Worm (Caenorhabditis elegans): Measurements from ENCODE around the gene T06C12.12.

Gene T06C12.12

ce11 chrV:15880705-15881104, 11.2 kb upstream of the T06C12.12 start:
- TF ChIP-seq pes-1 (GFP tag; IDR thresholded peaks at IDR 0.05): no peak
- TF ChIP-seq ceh-13 (GFP tag; optimal IDR thresholded peaks at IDR 0.05): no peak
- TF ChIP-seq hmg-4 (GFP tag; optimal IDR thresholded peaks at IDR 0.05): no peak
- no peak for TF ChIP-seq scrt-1 (GFP tag; IDR thresholded peaks at IDR 0.05)
- TF ChIP-seq tra-4 (tag; optimal IDR thresholded peaks at IDR 0.05): no peak
- TF ChIP-seq ets-7 (tag; optimal IDR thresholded peaks at IDR 0.05): no peak
- TF ChIP-seq sea-1 (GFP tag; conservative IDR thresholded peaks at IDR 0.05): no peak
- TF ChIP-seq hmbx-1 (tag; optimal IDR thresholded peaks at IDR 0.05): no peak
- no peak for TF ChIP-seq B0310.2 (tag; optimal IDR thresholded peaks at IDR 0.05)
- TF ChIP-seq aly-1 (tag; optimal IDR thresholded peaks at IDR 0.05): no peak
- no peak for TF ChIP-seq hnd-1 (tag; optimal IDR thresholded peaks at IDR 0.05)
- TF ChIP-seq flt-1 (GFP tag; IDR thresholded peaks at IDR 0.05): no peak
- TF ChIP-seq tbx-37 (GFP tag; conservative IDR thresholded peaks at IDR 0.05): no peak
- TF ChIP-seq tbx-11 (GFP tag; IDR thresholded peaks at IDR 0.05): no peak
- TF ChIP-seq F13C5.2 (tag; optimal IDR thresholded peaks at IDR 0.05): no peak
- no peak for TF ChIP-seq ceh-36 (tag; optimal IDR thresholded peaks at IDR 0.05)
- TF ChIP-seq ama-1 (optimal IDR thresholded peaks at IDR 0.05): no peak

- TF ChIP-seq ets-7 (tag; optimal IDR thresholded peaks at IDR 0.05): no peak
- TF ChIP-seq ceh-36 (tag; optimal IDR thresholded peaks at IDR 0.05): no peak
- no peak for TF ChIP-seq hmbx-1 (tag; optimal IDR thresholded peaks at IDR 0.05)
- TF ChIP-seq tbx-37 (GFP tag; conservative IDR thresholded peaks at IDR 0.05): no peak
- TF ChIP-seq ama-1 (optimal IDR thresholded peaks at IDR 0.05): no peak
- TF ChIP-seq tra-4 (tag; optimal IDR thresholded peaks at IDR 0.05): no peak
- TF ChIP-seq aly-1 (tag; optimal IDR thresholded peaks at IDR 0.05): no peak
- TF ChIP-seq tbx-11 (GFP tag; IDR thresholded peaks at IDR 0.05): no peak
- no peak for TF ChIP-seq hmg-4 (GFP tag; optimal IDR thresholded peaks at IDR 0.05)
Measured at ce11 chrV:15884698-15885097, 7.2 kb upstream of the T06C12.12 start, which contains the start of gene oac-42. oac-42 (minus strand) TSS chrV:15884798.

- no peak for TF ChIP-seq pes-1 (GFP tag; IDR thresholded peaks at IDR 0.05)
- TF ChIP-seq hmbx-1 (tag; optimal IDR thresholded peaks at IDR 0.05): no peak
- TF ChIP-seq ceh-36 (tag; optimal IDR thresholded peaks at IDR 0.05): no peak
- no peak for TF ChIP-seq ceh-13 (GFP tag; optimal IDR thresholded peaks at IDR 0.05)
- no peak for TF ChIP-seq sea-1 (GFP tag; conservative IDR thresholded peaks at IDR 0.05)
- TF ChIP-seq aly-1 (tag; optimal IDR thresholded peaks at IDR 0.05): no peak
- TF ChIP-seq tbx-37 (GFP tag; conservative IDR thresholded peaks at IDR 0.05): no peak
- TF ChIP-seq ama-1 (optimal IDR thresholded peaks at IDR 0.05): no peak
- TF ChIP-seq tra-4 (tag; optimal IDR thresholded peaks at IDR 0.05): no peak
- TF ChIP-seq F13C5.2 (tag; optimal IDR thresholded peaks at IDR 0.05): no peak
- TF ChIP-seq hmg-4 (GFP tag; optimal IDR thresholded peaks at IDR 0.05): no peak
- no peak for TF ChIP-seq scrt-1 (GFP tag; IDR thresholded peaks at IDR 0.05)
- no peak for TF ChIP-seq tbx-11 (GFP tag; IDR thresholded peaks at IDR 0.05)
- TF ChIP-seq B0310.2 (tag; optimal IDR thresholded peaks at IDR 0.05): no peak
- no peak for TF ChIP-seq flt-1 (GFP tag; IDR thresholded peaks at IDR 0.05)
- no peak for TF ChIP-seq ets-7 (tag; optimal IDR thresholded peaks at IDR 0.05)
Measured at ce11 chrV:15885967-15886366, 5.9 kb upstream of the T06C12.12 start, which contains the start of gene T06C12.9. T06C12.9 (minus strand) TSS chrV:15886067.

DNA sequence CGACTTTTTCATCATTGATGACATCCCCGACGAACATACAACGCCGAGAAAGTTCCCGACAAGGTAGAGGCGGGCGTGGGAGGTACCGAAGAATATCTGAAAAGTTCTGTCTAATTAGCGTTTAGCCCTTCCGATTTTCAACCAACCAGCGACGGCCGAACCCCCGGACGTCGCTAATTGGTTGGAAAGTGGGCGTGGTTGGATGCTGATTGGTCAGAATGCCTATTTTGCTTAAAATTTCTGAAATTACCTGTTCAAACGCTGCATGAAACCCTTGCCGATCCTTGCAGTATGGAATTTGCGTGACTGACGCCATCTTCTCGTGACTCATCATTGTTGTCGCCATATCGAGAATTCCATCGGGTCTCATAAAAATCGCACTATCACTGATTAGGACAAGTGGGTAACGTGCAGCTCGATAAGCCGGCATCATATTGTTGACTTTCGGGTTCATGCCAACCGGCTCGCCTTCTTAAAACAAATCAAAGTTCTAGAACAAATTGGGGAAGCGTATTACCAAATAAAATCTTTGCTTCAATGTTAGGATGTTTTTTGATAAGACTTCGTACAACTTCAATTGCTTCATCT, 4.1 kb upstream of the T06C12.12 start:
- no peak for TF ChIP-seq hmg-4 (GFP tag; optimal IDR thresholded peaks at IDR 0.05)
- TF ChIP-seq tbx-37 (GFP tag; conservative IDR thresholded peaks at IDR 0.05): no peak
- TF ChIP-seq ceh-13 (GFP tag; optimal IDR thresholded peaks at IDR 0.05): no peak
- no peak for TF ChIP-seq ets-7 (tag; optimal IDR thresholded peaks at IDR 0.05)
- no peak for TF ChIP-seq ceh-36 (tag; optimal IDR thresholded peaks at IDR 0.05)
- TF ChIP-seq tra-4 (tag; optimal IDR thresholded peaks at IDR 0.05): no peak

- TF ChIP-seq pes-1 (GFP tag; IDR thresholded peaks at IDR 0.05): no peak
Measured at ce11 chrV:15888751-15889150, 3.1 kb upstream of the T06C12.12 start, which contains the start of gene cgt-1. cgt-1 (minus strand) TSS chrV:15888851.

- TF ChIP-seq hmg-4 (GFP tag; optimal IDR thresholded peaks at IDR 0.05) (no peak), sea-1 (GFP tag; conservative IDR thresholded peaks at IDR 0.05) (no peak), aly-1 (tag; optimal IDR thresholded peaks at IDR 0.05) (no peak), hmbx-1 (tag; optimal IDR thresholded peaks at IDR 0.05) (no peak), ama-1 (optimal IDR thresholded peaks at IDR 0.05) (no peak), B0310.2 (tag; optimal IDR thresholded peaks at IDR 0.05) (no peak), ets-7 (tag; optimal IDR thresholded peaks at IDR 0.05) (no peak), tra-4 (tag; optimal IDR thresholded peaks at IDR 0.05) (no peak), pes-1 (GFP tag; IDR thresholded peaks at IDR 0.05) (no peak), flt-1 (GFP tag; IDR thresholded peaks at IDR 0.05) (no peak), tbx-37 (GFP tag; conservative IDR thresholded peaks at IDR 0.05) (no peak), ceh-13 (GFP tag; optimal IDR thresholded peaks at IDR 0.05) (no peak), hnd-1 (tag; optimal IDR thresholded peaks at IDR 0.05) (no peak), F13C5.2 (tag; optimal IDR thresholded peaks at IDR 0.05) (no peak), scrt-1 (GFP tag; IDR thresholded peaks at IDR 0.05) (no peak), ceh-36 (tag; optimal IDR thresholded peaks at IDR 0.05) (no peak), tbx-11 (GFP tag; IDR thresholded peaks at IDR 0.05) (no peak)
Measured at ce11 chrV:15890115-15890514, 1.7 kb upstream of the T06C12.12 start.

- TF ChIP-seq ets-7 (tag; optimal IDR thresholded peaks at IDR 0.05) (no peak), ama-1 (optimal IDR thresholded peaks at IDR 0.05) (no peak), flt-1 (GFP tag; IDR thresholded peaks at IDR 0.05) (no peak), hnd-1 (tag; optimal IDR thresholded peaks at IDR 0.05) (no peak), tbx-11 (GFP tag; IDR thresholded peaks at IDR 0.05) (no peak), tra-4 (tag; optimal IDR thresholded peaks at IDR 0.05) (no peak), scrt-1 (GFP tag; IDR thresholded peaks at IDR 0.05) (no peak), F13C5.2 (tag; optimal IDR thresholded peaks at IDR 0.05) (no peak), pes-1 (GFP tag; IDR thresholded peaks at IDR 0.05) (no peak), aly-1 (tag; optimal IDR thresholded peaks at IDR 0.05) (no peak), hmbx-1 (tag; optimal IDR thresholded peaks at IDR 0.05) (no peak), ceh-13 (GFP tag; optimal IDR thresholded peaks at IDR 0.05) (no peak), tbx-37 (GFP tag; conservative IDR thresholded peaks at IDR 0.05) (no peak), B0310.2 (tag; optimal IDR thresholded peaks at IDR 0.05) (no peak)
Measured at ce11 chrV:15891279-15891678, 582 bp upstream of the T06C12.12 start.
